Worm (Caenorhabditis elegans) whole organism, midembryonic: Measurements from ENCODE around the gene C54F6.19.

Experiments
- cog-1 ChIP-seq: sonication (generic microtip); optimal IDR thresholded peaks from 2 replicates; lab custom pipeline; 2016; ENCODE audit warnings: missing genetic modification characterization, missing compliant biosample characterization
- flt-1 ChIP-seq: fragments of 200-800 bp; sonication (Bioruptor generic); IDR thresholded peaks from 2 replicates; pipeline ENCODE4 v1.3.6; 2022; ENCODE audit warnings: missing genetic modification characterization, missing compliant biosample characterization
- ref-1 ChIP-seq: fragments of 200-800 bp; sonication (Bioruptor generic); conservative IDR thresholded peaks from 2 replicates; pipeline ENCODE4 v1.3.6; 2022; ENCODE audit warnings: missing genetic modification reagents, missing genetic modification characterization, missing compliant biosample characterization
- tab-1 ChIP-seq: fragments of 200-800 bp; sonication (Bioruptor generic); IDR thresholded peaks from 2 replicates; pipeline ENCODE4 v1.3.6; 2022; ENCODE audit warnings: missing genetic modification characterization, missing compliant biosample characterization
- ztf-23 ChIP-seq: fragments of 200-800 bp; sonication (Bioruptor generic); IDR thresholded peaks from 2 replicates; pipeline ENCODE4 v1.3.6; 2022; ENCODE audit warnings: missing genetic modification reagents, missing genetic modification characterization, missing compliant biosample characterization
- ztf-29 ChIP-seq: fragments of 200-800 bp; sonication (Bioruptor generic); IDR thresholded peaks from 2 replicates; pipeline ENCODE4 v1.3.6; 2022; ENCODE audit warnings: missing genetic modification reagents, missing genetic modification characterization, missing compliant biosample characterization

DNA sequence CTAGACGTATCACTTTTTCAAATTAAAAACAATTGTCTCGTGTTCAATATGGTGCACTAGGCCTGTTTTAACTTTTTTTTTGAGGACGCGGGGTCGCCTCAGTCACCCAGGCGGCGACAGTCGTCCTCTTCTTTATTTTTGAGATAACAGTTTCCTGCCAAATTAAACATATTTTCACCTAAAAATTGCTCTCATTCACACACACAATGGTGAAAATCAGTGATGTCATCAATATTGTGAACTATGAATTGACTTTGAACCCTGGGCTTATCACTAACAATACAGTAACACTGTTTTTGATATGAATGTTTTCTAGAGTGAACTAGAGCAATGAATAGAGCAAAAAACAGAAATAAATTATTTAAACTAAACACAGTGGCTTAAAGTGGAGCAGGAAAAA lies 24.0 kb upstream of the C54F6.19 start:
- TF ChIP-seq flt-1 (GFP tag; lab: Robert Waterston, UW), result no peak
- no peak for TF ChIP-seq ref-1
- no peak for TF ChIP-seq cog-1
- no peak for TF ChIP-seq ztf-23
- TF ChIP-seq tab-1 (GFP tag; lab: Robert Waterston, UW), result no peak
- no peak for TF ChIP-seq ztf-29 (GFP tag; lab: Robert Waterston, UW)
